Fruit fly (Drosophila melanogaster) whole organism, embryonic: ENCODE results near the gene CG17239.

Experiments used
- CG14014 ChIP-seq: fragments of 200-800 bp; sonication (Bioruptor generic); IDR thresholded peaks from 2 replicates; pipeline ENCODE4 v1.3.6; 2022; ENCODE audit warnings: missing biosample characterization, missing genetic modification characterization
- CG17359 ChIP-seq: fragments of 200-800 bp; sonication (Bioruptor generic); optimal IDR thresholded peaks from 3 replicates; lab custom pipeline; 2018; ENCODE audit warnings: missing biosample characterization, mild to moderate bottlenecking, missing genetic modification characterization, moderate library complexity
- CG2116 ChIP-seq: fragments of 200-800 bp; sonication (Bioruptor generic); optimal IDR thresholded peaks from 3 replicates; lab custom pipeline; 2018; ENCODE audit warnings: missing biosample characterization, mild to moderate bottlenecking, missing genetic modification characterization
- CG3065 ChIP-seq: fragments of 200-800 bp; sonication (Bioruptor generic); optimal IDR thresholded peaks from 2 replicates; lab custom pipeline; 2016; ENCODE audit warnings: missing biosample characterization, missing genetic modification characterization
- CG34422 ChIP-seq: fragments of 200-800 bp; sonication (Bioruptor generic); IDR thresholded peaks from 3 replicates; pipeline ENCODE4 v1.3.6; 2022; ENCODE audit warnings: missing biosample characterization, missing genetic modification characterization
- NK7.1 ChIP-seq: fragments of 200-800 bp; sonication (Bioruptor generic); optimal IDR thresholded peaks from 3 replicates; lab custom pipeline; 2016; ENCODE audit warnings: missing biosample characterization, missing genetic modification characterization
- dimm ChIP-seq: fragments of 200-800 bp; sonication (Bioruptor generic); IDR thresholded peaks from 2 replicates; pipeline ENCODE4 v1.3.6; 2022; ENCODE audit warnings: missing biosample characterization, missing genetic modification characterization
- nerfin-2 ChIP-seq: fragments of 200-800 bp; sonication (Bioruptor generic); IDR thresholded peaks from 2 replicates; pipeline ENCODE4 v1.3.6; 2022; ENCODE audit warnings: missing biosample characterization, missing genetic modification characterization; ENCODE audit not compliant: partially characterized antibody
- sna ChIP-seq: fragments of 200-800 bp; sonication (Bioruptor generic); IDR thresholded peaks from 2 replicates; pipeline ENCODE4 v1.3.6; 2022; ENCODE audit warnings: missing biosample characterization, missing genetic modification characterization; ENCODE audit not compliant: partially characterized antibody

DNA sequence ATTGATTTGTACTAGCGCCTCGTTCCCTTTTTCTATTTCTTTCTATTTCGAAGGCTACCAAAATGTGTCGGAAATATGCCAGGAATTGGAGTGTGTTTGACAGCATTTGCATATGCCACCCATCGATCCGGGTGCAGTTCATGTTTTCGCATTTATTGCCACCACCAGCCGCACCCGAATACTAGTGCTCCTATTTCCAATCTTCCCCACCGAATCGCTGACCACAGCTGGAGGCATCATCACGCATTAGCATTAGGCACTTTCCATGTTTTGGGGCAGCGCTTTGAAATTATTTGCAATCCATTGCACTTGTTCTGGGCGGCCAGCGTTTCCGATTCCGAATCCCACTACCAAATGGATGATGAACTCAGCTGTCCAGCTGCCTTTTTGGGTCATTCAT is 35.7 kb upstream of the CG17239 start, which contains the start of gene CG42658:
- no peak for TF ChIP-seq CG2116 (GFP tag; lab: Kevin White, UChicago)
- no peak for TF ChIP-seq CG3065
- no peak for TF ChIP-seq dimm (GFP tag; lab: Robert Waterston, UW)
- no peak for TF ChIP-seq CG14014
- no peak for TF ChIP-seq NK7.1 (GFP tag; lab: Kevin White, UChicago)
- TF ChIP-seq CG34422 (GFP tag; lab: Robert Waterston, UW): no peak
- TF ChIP-seq nerfin-2: no peak
- no peak for TF ChIP-seq sna (GFP tag; lab: Robert Waterston, UW)
- no peak for TF ChIP-seq CG17359 (tag; lab: Kevin White, UChicago)
